Worm (Caenorhabditis elegans) whole organism, late embryonic: Measurements from ENCODE around the gene H42K12.3.

ENCODE experiments used
- Y22D7AL.16 ChIP-seq: sonication (generic microtip); optimal IDR thresholded peaks from 2 replicates; lab custom pipeline; 2016; ENCODE audit warnings: missing genetic modification characterization, missing compliant biosample characterization
- ceh-48 ChIP-seq: sonication (generic microtip); optimal IDR thresholded peaks from 2 replicates; lab custom pipeline; 2016; ENCODE audit warnings: missing genetic modification characterization, inconsistent platforms, missing compliant biosample characterization
- elt-2 ChIP-seq: sonication (generic microtip); optimal IDR thresholded peaks from 2 replicates; lab custom pipeline; 2016; ENCODE audit warnings: missing genetic modification reagents, missing genetic modification characterization, missing compliant biosample characterization
- lin-11 ChIP-seq: fragments of 200-800 bp; sonication (Bioruptor generic); optimal IDR thresholded peaks from 2 replicates; lab custom pipeline; 2018; ENCODE audit warnings: mild to moderate bottlenecking, missing genetic modification characterization, missing compliant biosample characterization
- nhr-11 ChIP-seq: fragments of 150-350 bp; optimal IDR thresholded peaks from 2 replicates; lab custom pipeline; 2014; ENCODE audit warnings: missing biosample characterization, missing genetic modification characterization
- pax-1 ChIP-seq: fragments of 150-350 bp; optimal IDR thresholded peaks from 2 replicates; lab custom pipeline; 2014; ENCODE audit warnings: missing biosample characterization, missing genetic modification characterization
- pha-4 ChIP-seq: fragments of 150-350 bp; optimal IDR thresholded peaks from 2 replicates; lab custom pipeline; 2018; ENCODE audit warnings: missing biosample characterization, missing genetic modification reagents, missing genetic modification characterization
- pqm-1 ChIP-seq: sonication (generic microtip); optimal IDR thresholded peaks from 2 replicates; lab custom pipeline; 2016; ENCODE audit warnings: missing genetic modification characterization, missing compliant biosample characterization
- sdc-2 ChIP-seq: sonication (generic microtip); optimal IDR thresholded peaks from 2 replicates; lab custom pipeline; 2016; ENCODE audit warnings: missing genotype, missing genetic modification characterization, missing compliant biosample characterization
- sox-2 ChIP-seq: fragments of 200-800 bp; sonication (Bioruptor generic); IDR thresholded peaks from 2 replicates; pipeline ENCODE4 v1.3.6; 2022; ENCODE audit warnings: missing genetic modification reagents, missing genetic modification characterization, missing compliant biosample characterization
- syd-9 ChIP-seq: sonication (generic microtip); optimal IDR thresholded peaks from 2 replicates; lab custom pipeline; 2016; ENCODE audit warnings: mild to moderate bottlenecking, missing genetic modification characterization, moderate library complexity, missing compliant biosample characterization
- zip-5 ChIP-seq: sonication (generic microtip); optimal IDR thresholded peaks from 2 replicates; lab custom pipeline; 2016; ENCODE audit warnings: missing genetic modification characterization, missing compliant biosample characterization

ce11 chrX:1302267-1302666, 8.9 kb upstream of the H42K12.3 start:
- TF ChIP-seq pax-1 (tag; lab: Kevin White, UChicago) (no peak), pqm-1 (tag; lab: Kevin White, UChicago) (peak; percentile 56), lin-11 (tag; lab: Kevin White, UChicago) (no peak), pha-4 (tag; lab: Kevin White, UChicago) (no peak), elt-2 (tag; lab: Kevin White, UChicago) (peak; percentile 64), zip-5 (tag; lab: Kevin White, UChicago) (peak; percentile 17), sox-2 (GFP tag; lab: Robert Waterston, UW) (no peak; the same call in 1 of the 2 replicates), ceh-48 (peak; percentile 47), syd-9 (tag; lab: Kevin White, UChicago) (peak; percentile 67), sdc-2 (peak; percentile 94), nhr-11 (tag; lab: Kevin White, UChicago) (no peak), Y22D7AL.16 (tag; lab: Kevin White, UChicago) (no peak)
